Worm (Caenorhabditis elegans): Measurements from ENCODE around the gene ric-8.

Gene ric-8

DNA sequence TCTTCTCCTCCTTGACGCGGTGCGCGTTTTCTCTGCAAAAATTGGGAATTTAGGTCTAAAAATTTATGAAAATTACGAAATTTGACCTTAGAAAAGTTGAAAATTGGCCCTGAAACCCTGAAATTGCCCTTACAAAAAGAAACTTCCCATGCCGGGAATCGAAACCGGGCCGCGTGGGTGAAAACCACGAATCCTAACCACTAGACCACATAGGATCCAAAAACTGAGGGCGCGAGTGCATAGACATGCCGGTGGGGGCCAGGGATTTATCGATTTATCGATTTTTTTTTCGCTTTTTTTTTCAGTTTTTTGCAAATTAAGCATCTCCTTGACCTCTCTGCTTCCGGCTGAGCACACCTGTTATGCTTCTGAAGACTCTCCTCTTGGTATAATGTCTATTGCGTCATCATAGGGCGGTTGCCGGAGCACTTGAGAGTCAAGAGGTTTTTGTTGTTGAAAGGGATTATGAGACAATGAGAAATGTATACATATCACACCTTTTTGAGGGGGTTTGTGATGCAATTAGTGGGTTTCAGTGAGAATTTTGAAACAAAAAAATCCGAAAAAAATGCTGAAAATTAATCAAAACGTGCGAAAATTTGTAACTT is 3.0 kb upstream of the ric-8 start:
- no peak for TF ChIP-seq skn-1 (tag; optimal IDR thresholded peaks at IDR 0.05)
- TF ChIP-seq unc-39 (tag; optimal IDR thresholded peaks at IDR 0.05) = no peak
- peak; percentile 14 for TF ChIP-seq pha-4 (tag; optimal IDR thresholded peaks at IDR 0.05)
- peak; percentile 28 for TF ChIP-seq ceh-82 (tag; optimal IDR thresholded peaks at IDR 0.05)
- TF ChIP-seq ceh-16 (tag; optimal IDR thresholded peaks at IDR 0.05) = no peak
- TF ChIP-seq pqm-1 (tag; optimal IDR thresholded peaks at IDR 0.05) = no peak
- peak; percentile 95 for TF ChIP-seq ceh-28 (tag; optimal IDR thresholded peaks at IDR 0.05)
- peak; percentile 16 for TF ChIP-seq nfya-1 (tag; optimal IDR thresholded peaks at IDR 0.05; ENCODE audit: insufficient read depth)
- TF ChIP-seq eor-1 (tag; optimal IDR thresholded peaks at IDR 0.05) = no peak
- TF ChIP-seq lsy-12 (tag; optimal IDR thresholded peaks at IDR 0.05) = peak; percentile 19
- no peak for TF ChIP-seq fos-1 (tag; optimal IDR thresholded peaks at IDR 0.05)
- no peak for TF ChIP-seq ama-1 (optimal IDR thresholded peaks at IDR 0.05)
- peak; percentile 4 for TF ChIP-seq nhr-43 (tag; optimal IDR thresholded peaks at IDR 0.05; ENCODE audit: poor library complexity, severe bottlenecking)
- no peak for TF ChIP-seq ztf-11 (tag; optimal IDR thresholded peaks at IDR 0.05)
- no peak for TF ChIP-seq nhr-28 (tag; optimal IDR thresholded peaks at IDR 0.05)
- TF ChIP-seq aly-2 (tag; optimal IDR thresholded peaks at IDR 0.05) = no peak
- TF ChIP-seq hmg-11 (tag; optimal IDR thresholded peaks at IDR 0.05) = peak; percentile 13
- TF ChIP-seq lin-15B (tag; optimal IDR thresholded peaks at IDR 0.05) = peak; percentile 21
- TF ChIP-seq snpc-4 (tag; optimal IDR thresholded peaks at IDR 0.05) = no peak
- TF ChIP-seq nhr-12 (tag; optimal IDR thresholded peaks at IDR 0.05) = no peak
- TF ChIP-seq ZK546.5 (tag; optimal IDR thresholded peaks at IDR 0.05) = no peak

DNA sequence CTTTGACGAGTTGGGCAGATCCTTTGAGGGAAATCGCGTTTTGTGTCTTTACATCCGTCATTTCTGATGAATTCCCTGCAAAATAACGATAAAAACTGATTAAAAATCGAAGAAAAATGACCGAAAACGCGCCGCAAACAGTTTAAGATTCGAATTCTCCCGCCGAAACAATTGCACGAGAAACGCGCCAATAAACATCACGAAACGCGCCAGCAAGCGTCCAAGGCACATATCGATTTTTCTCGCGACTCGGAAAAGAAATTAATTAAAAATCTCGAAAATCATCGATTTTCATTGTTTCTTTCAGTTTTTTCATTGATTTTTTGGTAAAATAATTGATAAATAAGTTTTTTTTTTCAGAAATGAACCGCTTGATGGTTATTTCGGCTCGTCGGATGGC is 1.8 kb upstream of the ric-8 start, which contains the start of the genes mdf-2 and nduv-3:
TSS of gene mdf-2 (minus strand) at position 176 of the 400 bp plus-strand sequence.
TSS of gene nduv-3 (plus strand) at position 361 of the 400 bp plus-strand sequence.
- TF ChIP-seq zag-1 (tag; optimal IDR thresholded peaks at IDR 0.05) (no peak), ceh-28 (tag; optimal IDR thresholded peaks at IDR 0.05) (peak; percentile 94), nhr-25 (tag; optimal IDR thresholded peaks at IDR 0.05) (peak; percentile 73), elt-1 (tag; optimal IDR thresholded peaks at IDR 0.05) (no peak), elt-3 (tag; optimal IDR thresholded peaks at IDR 0.05) (no peak), nhr-67 (tag; optimal IDR thresholded peaks at IDR 0.05) (no peak), nfya-1 (tag; optimal IDR thresholded peaks at IDR 0.05; ENCODE audit: insufficient read depth) (peak; percentile 83), skn-1 (tag; optimal IDR thresholded peaks at IDR 0.05) (peak; percentile 28), egl-5 (tag; optimal IDR thresholded peaks at IDR 0.05) (peak; percentile 81), pqm-1 (tag; optimal IDR thresholded peaks at IDR 0.05) (peak; percentile 4), nhr-237 (tag; optimal IDR thresholded peaks at IDR 0.05) (no peak), lin-39 (tag; optimal IDR thresholded peaks at IDR 0.05) (peak; percentile 40), lin-15B (tag; optimal IDR thresholded peaks at IDR 0.05) (peak; percentile 90), nhr-43 (tag; optimal IDR thresholded peaks at IDR 0.05; ENCODE audit: poor library complexity, severe bottlenecking) (peak; percentile 24), fkh-2 (tag; optimal IDR thresholded peaks at IDR 0.05) (no peak), nhr-76 (tag; optimal IDR thresholded peaks at IDR 0.05) (no peak), snpc-4 (tag; optimal IDR thresholded peaks at IDR 0.05) (peak; percentile 62), jun-1 (tag; optimal IDR thresholded peaks at IDR 0.05) (peak; percentile 38), ceh-16 (tag; optimal IDR thresholded peaks at IDR 0.05) (no peak), unc-39 (tag; optimal IDR thresholded peaks at IDR 0.05) (no peak), ceh-82 (tag; optimal IDR thresholded peaks at IDR 0.05) (peak; percentile 1), eor-1 (tag; optimal IDR thresholded peaks at IDR 0.05) (no peak), pha-4 (tag; optimal IDR thresholded peaks at IDR 0.05) (peak; percentile 76), R02D3.7 (tag; optimal IDR thresholded peaks at IDR 0.05) (peak; percentile 33), nhr-23 (tag; optimal IDR thresholded peaks at IDR 0.05) (peak; percentile 82), ceh-9 (tag; optimal IDR thresholded peaks at IDR 0.05) (no peak), mml-1 (tag; optimal IDR thresholded peaks at IDR 0.05) (no peak), ama-1 (optimal IDR thresholded peaks at IDR 0.05) (no peak), sea-2 (GFP tag; optimal IDR thresholded peaks at IDR 0.05) (no peak), egl-27 (tag; optimal IDR thresholded peaks at IDR 0.05) (no peak), elt-2 (tag; optimal IDR thresholded peaks at IDR 0.05) (peak; percentile 7), hmg-11 (tag; optimal IDR thresholded peaks at IDR 0.05) (peak; percentile 31)

DNA sequence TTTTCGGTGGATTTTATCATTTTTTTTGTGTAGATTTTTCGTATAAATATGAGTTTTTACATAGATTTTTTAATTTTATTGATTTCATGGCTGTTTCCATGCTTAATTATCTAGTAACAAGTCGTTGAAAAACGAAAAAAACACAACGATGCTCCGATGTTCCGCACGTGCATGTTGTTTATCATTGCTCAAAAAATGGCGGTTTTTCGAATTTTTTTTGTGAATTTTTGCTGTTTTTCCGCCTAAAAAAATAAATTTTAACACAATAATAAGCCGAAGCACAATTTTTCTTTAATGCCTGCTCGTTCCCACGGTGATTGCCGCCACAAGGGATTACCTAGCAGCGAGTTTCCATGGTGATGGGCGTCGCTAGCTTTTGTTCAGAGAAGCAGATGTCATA is 719 bp upstream of the ric-8 start:
- TF ChIP-seq aly-2 (tag; optimal IDR thresholded peaks at IDR 0.05) (no peak), nhr-11 (tag; optimal IDR thresholded peaks at IDR 0.05) (no peak), daf-12 (tag; optimal IDR thresholded peaks at IDR 0.05) (no peak), lin-15B (tag; optimal IDR thresholded peaks at IDR 0.05) (peak; percentile 1), unc-39 (tag; optimal IDR thresholded peaks at IDR 0.05) (no peak), skn-1 (tag; optimal IDR thresholded peaks at IDR 0.05) (peak; percentile 20)

All from whole organism, L3 larva.